Worm (Caenorhabditis elegans) whole organism, mixed stage, embryonic: ENCODE measurements around the gene hlh-10.

Experiments
- blmp-1 ChIP-seq: fragments of 150-350 bp; optimal IDR thresholded peaks from 2 replicates; lab custom pipeline; 2014; ENCODE audit warnings: missing biosample characterization, missing genetic modification characterization
- elt-1 ChIP-seq: sonication (generic microtip); optimal IDR thresholded peaks from 2 replicates; lab custom pipeline; 2017; ENCODE audit warnings: missing genetic modification characterization, mild to moderate bottlenecking, missing compliant biosample characterization, antibody characterized with exemption, moderate library complexity, borderline replicate concordance; ENCODE audit not compliant: insufficient read depth
- mep-1 ChIP-seq: fragments of 150-350 bp; optimal IDR thresholded peaks from 2 replicates; lab custom pipeline; 2017; ENCODE audit warnings: missing biosample characterization, missing genetic modification reagents, missing genetic modification characterization, inconsistent platforms
- nhr-12 ChIP-seq: fragments of 150-350 bp; optimal IDR thresholded peaks from 2 replicates; lab custom pipeline; 2014; ENCODE audit warnings: missing biosample characterization, missing genetic modification characterization
- nhr-237 ChIP-seq: fragments of 150-350 bp; optimal IDR thresholded peaks from 2 replicates; lab custom pipeline; 2014; ENCODE audit warnings: missing biosample characterization, missing genetic modification characterization
- nhr-28 ChIP-seq: fragments of 150-350 bp; optimal IDR thresholded peaks from 2 replicates; lab custom pipeline; 2014; ENCODE audit warnings: missing biosample characterization, missing genetic modification characterization
- nhr-76 ChIP-seq: sonication (generic microtip); optimal IDR thresholded peaks from 2 replicates; lab custom pipeline; 2017; ENCODE audit warnings: missing biosample characterization, missing genetic modification characterization
- pha-4 ChIP-seq: fragments of 150-350 bp; optimal IDR thresholded peaks from 2 replicates; lab custom pipeline; 2018; ENCODE audit warnings: missing biosample characterization, missing genetic modification reagents, missing genetic modification characterization
- sptf-1 ChIP-seq: sonication (generic microtip); optimal IDR thresholded peaks from 2 replicates; lab custom pipeline; 2017; ENCODE audit warnings: mild to moderate bottlenecking, missing genetic modification characterization, moderate library complexity, missing compliant biosample characterization
- tbx-8 ChIP-seq: fragments of 200-800 bp; sonication (Bioruptor generic); optimal IDR thresholded peaks from 2 replicates; lab custom pipeline; 2018; ENCODE audit warnings: mild to moderate bottlenecking, missing genetic modification characterization, moderate library complexity, missing compliant biosample characterization
- ztf-11 ChIP-seq: fragments of 150-350 bp; optimal IDR thresholded peaks from 2 replicates; lab custom pipeline; 2014; ENCODE audit warnings: missing biosample characterization, missing genetic modification characterization

ce11 chrV:9316970-9317369 lies 35.0 kb upstream of the hlh-10 start:
- TF ChIP-seq mep-1 (tag; lab: Kevin White, UChicago) (no peak), nhr-76 (tag; lab: Kevin White, UChicago) (no peak), pha-4 (tag; lab: Kevin White, UChicago) (no peak), sptf-1 (no peak), nhr-28 (tag; lab: Kevin White, UChicago) (no peak), nhr-237 (tag; lab: Kevin White, UChicago) (no peak), elt-1 (tag; lab: Kevin White, UChicago) (no peak), blmp-1 (tag; lab: Kevin White, UChicago) (no peak), ztf-11 (no peak), tbx-8 (GFP tag; lab: Kevin White, UChicago) (no peak), nhr-12 (no peak)
